Fruit fly (Drosophila melanogaster): Measurements from ENCODE around the gene stops.

dm6 chr3R:31119854-31120423 is 49.0 kb downstream of the stops start:
- TF ChIP-seq Dif (GFP tag; optimal IDR thresholded peaks at IDR 0.05; ENCODE audit: partially characterized antibody) (no peak), h (GFP tag; optimal IDR thresholded peaks at IDR 0.05) (no peak), Rel (GFP tag; optimal IDR thresholded peaks at IDR 0.05) (no peak), Rel (tag; optimal IDR thresholded peaks at IDR 0.05) (no peak), Myc (optimal IDR thresholded peaks at IDR 0.05) (no peak), ey (GFP tag; optimal IDR thresholded peaks at IDR 0.05) (no peak), CrebA (GFP tag; optimal IDR thresholded peaks at IDR 0.05; ENCODE audit: borderline replicate concordance) (no peak), Hr78 (GFP tag; optimal IDR thresholded peaks at IDR 0.05) (no peak), usp (GFP tag; optimal IDR thresholded peaks at IDR 0.05) (no peak), N (GFP tag; optimal IDR thresholded peaks at IDR 0.05) (no peak), Abd-B (GFP tag; optimal IDR thresholded peaks at IDR 0.05) (no peak), CG32264 (GFP tag; optimal IDR thresholded peaks at IDR 0.05) (no peak), fru (GFP tag; optimal IDR thresholded peaks at IDR 0.05) (no peak), psq (GFP tag; optimal IDR thresholded peaks at IDR 0.05) (no peak)
